Worm (Caenorhabditis elegans) whole organism, young adult: Measurements from ENCODE around the gene fbxa-54.

Experiments
- B0336.3 ChIP-seq: fragments of 200-800 bp; sonication (Bioruptor generic); IDR thresholded peaks from 2 replicates; pipeline ENCODE4 v1.3.6; 2022; ENCODE audit warnings: missing genetic modification characterization, missing compliant biosample characterization
- F49E8.2 ChIP-seq: sonication (generic microtip); optimal IDR thresholded peaks from 3 replicates; lab custom pipeline; 2017; ENCODE audit warnings: missing genetic modification characterization, mild to moderate bottlenecking, missing compliant biosample characterization, antibody characterized with exemption, moderate library complexity; ENCODE audit not compliant: insufficient read depth
- ceh-100 ChIP-seq: fragments of 200-800 bp; sonication (Bioruptor generic); IDR thresholded peaks from 2 replicates; pipeline ENCODE4 v1.3.6; 2022; ENCODE audit warnings: missing genetic modification reagents, missing genetic modification characterization, missing compliant biosample characterization

ce11 chrIII:982961-983360, 26.8 kb downstream of the fbxa-54 start, which contains the start of gene tbc-10:
- TF ChIP-seq F49E8.2 (tag; lab: Kevin White, UChicago) = no peak
- no peak for TF ChIP-seq B0336.3
- TF ChIP-seq ceh-100 (GFP tag; lab: Robert Waterston, UW) = no peak
